Worm (Caenorhabditis elegans): Measurements from ENCODE around the gene mes-4.

Gene mes-4

ce11 chrV:13388961-13389360 lies 48.4 kb downstream of the mes-4 start:
- TF ChIP-seq ztf-29 (GFP tag; IDR thresholded peaks at IDR 0.05) (no peak), T22C8.4 (GFP tag; IDR thresholded peaks at IDR 0.05) (no peak), flt-1 (GFP tag; IDR thresholded peaks at IDR 0.05) (no peak), ztf-23 (GFP tag; IDR thresholded peaks at IDR 0.05) (no peak), ref-1 (GFP tag; conservative IDR thresholded peaks at IDR 0.05) (no peak), tab-1 (GFP tag; IDR thresholded peaks at IDR 0.05) (no peak), cog-1 (tag; optimal IDR thresholded peaks at IDR 0.05) (no peak), klf-2 (GFP tag; conservative IDR thresholded peaks at IDR 0.05) (no peak), med-1 (GFP tag; optimal IDR thresholded peaks at IDR 0.05; ENCODE audit: insufficient read depth) (no peak)

ce11 chrV:13387472-13387871 lies 49.9 kb downstream of the mes-4 start:
- TF ChIP-seq ztf-23 (GFP tag; IDR thresholded peaks at IDR 0.05) (no peak), med-1 (GFP tag; optimal IDR thresholded peaks at IDR 0.05; ENCODE audit: insufficient read depth) (no peak), klf-2 (GFP tag; conservative IDR thresholded peaks at IDR 0.05) (no peak)

- TF ChIP-seq cog-1 (tag; optimal IDR thresholded peaks at IDR 0.05) (no peak), klf-2 (GFP tag; conservative IDR thresholded peaks at IDR 0.05) (no peak), ref-1 (GFP tag; conservative IDR thresholded peaks at IDR 0.05) (no peak), med-1 (GFP tag; optimal IDR thresholded peaks at IDR 0.05; ENCODE audit: insufficient read depth) (no peak), ztf-23 (GFP tag; IDR thresholded peaks at IDR 0.05) (no peak)
Observed at ce11 chrV:13385798-13386197, 51.5 kb downstream of the mes-4 start, which contains the start of gene gcy-34. gcy-34 (minus strand) TSS chrV:13385898.

Measured in whole organism, midembryonic.